Fruit fly (Drosophila melanogaster): ENCODE data around the gene Idgf1.

The Idgf1 gene

dm6 chr2L:16445034-16445433 lies at the start of gene Idgf1:
Gene Idgf1, plus strand, starts transcription at chr2L:16445278.
- TF ChIP-seq CG11617 (GFP tag; optimal IDR thresholded peaks at IDR 0.05) = no peak
- TF ChIP-seq CG33017 (tag; optimal IDR thresholded peaks at IDR 0.05) = peak; percentile 18
- TF ChIP-seq CG7045 (GFP tag; optimal IDR thresholded peaks at IDR 0.05) = no peak
- TF ChIP-seq bab1 (GFP tag; optimal IDR thresholded peaks at IDR 0.05) = no peak
- no peak for TF ChIP-seq Hr96 (GFP tag; optimal IDR thresholded peaks at IDR 0.05)
- peak; percentile 47 for TF ChIP-seq tj (GFP tag; optimal IDR thresholded peaks at IDR 0.05)
- no peak for TF ChIP-seq CG12768 (GFP tag; optimal IDR thresholded peaks at IDR 0.05)
- no peak for TF ChIP-seq CG14711 (tag; optimal IDR thresholded peaks at IDR 0.05)
- TF ChIP-seq kay (GFP tag; ENCODE audit: borderline replicate concordance) = peak; percentile 53

- no peak for TF ChIP-seq CG5204 (GFP tag; optimal IDR thresholded peaks at IDR 0.05)
- no peak for TF ChIP-seq Mnt (GFP tag; optimal IDR thresholded peaks at IDR 0.05)
- no peak for TF ChIP-seq toe (GFP tag; optimal IDR thresholded peaks at IDR 0.05)
- TF ChIP-seq pad (GFP tag; optimal IDR thresholded peaks at IDR 0.05) = no peak
- TF ChIP-seq CG11617 (GFP tag; optimal IDR thresholded peaks at IDR 0.05) = no peak
- no peak for TF ChIP-seq CG12768 (GFP tag; optimal IDR thresholded peaks at IDR 0.05)
- TF ChIP-seq ovo (GFP tag; optimal IDR thresholded peaks at IDR 0.05) = no peak
- no peak for TF ChIP-seq CG33017 (tag; optimal IDR thresholded peaks at IDR 0.05)
- no peak for TF ChIP-seq kay (GFP tag; ENCODE audit: borderline replicate concordance)
- TF ChIP-seq CG7101 (tag; optimal IDR thresholded peaks at IDR 0.05) = no peak
- no peak for TF ChIP-seq CG7045 (GFP tag; optimal IDR thresholded peaks at IDR 0.05)
- no peak for TF ChIP-seq cnc (optimal IDR thresholded peaks at IDR 0.05)
- no peak for TF ChIP-seq CG14711 (tag; optimal IDR thresholded peaks at IDR 0.05)
- no peak for TF ChIP-seq Clk (GFP tag; optimal IDR thresholded peaks at IDR 0.05)
- no peak for TF ChIP-seq tj (GFP tag; optimal IDR thresholded peaks at IDR 0.05)
- no peak for TF ChIP-seq bab1 (GFP tag; optimal IDR thresholded peaks at IDR 0.05)
Observed at dm6 chr2L:16397517-16397916, 47.6 kb upstream of the Idgf1 start.

dm6 chr2L:16402512-16402911 lies 42.6 kb upstream of the Idgf1 start:
- TF ChIP-seq Clk (GFP tag; optimal IDR thresholded peaks at IDR 0.05) = no peak
- TF ChIP-seq Mnt (GFP tag; optimal IDR thresholded peaks at IDR 0.05) = no peak
- TF ChIP-seq toe (GFP tag; optimal IDR thresholded peaks at IDR 0.05) = no peak
- no peak for TF ChIP-seq cnc (optimal IDR thresholded peaks at IDR 0.05)
- TF ChIP-seq kay (GFP tag; ENCODE audit: borderline replicate concordance) = no peak
- no peak for TF ChIP-seq CG7045 (GFP tag; optimal IDR thresholded peaks at IDR 0.05)
- TF ChIP-seq CG7101 (tag; optimal IDR thresholded peaks at IDR 0.05) = no peak
- no peak for TF ChIP-seq bab1 (GFP tag; optimal IDR thresholded peaks at IDR 0.05)
- TF ChIP-seq tj (GFP tag; optimal IDR thresholded peaks at IDR 0.05) = no peak
- no peak for TF ChIP-seq CG14711 (tag; optimal IDR thresholded peaks at IDR 0.05)
- TF ChIP-seq CG11617 (GFP tag; optimal IDR thresholded peaks at IDR 0.05) = no peak
- no peak for TF ChIP-seq pad (GFP tag; optimal IDR thresholded peaks at IDR 0.05)
- no peak for TF ChIP-seq ovo (GFP tag; optimal IDR thresholded peaks at IDR 0.05)
- TF ChIP-seq Crg-1 (GFP tag; optimal IDR thresholded peaks at IDR 0.05) = no peak
- TF ChIP-seq cic (GFP tag; optimal IDR thresholded peaks at IDR 0.05) = no peak
- TF ChIP-seq CG12768 (GFP tag; optimal IDR thresholded peaks at IDR 0.05) = no peak
- no peak for TF ChIP-seq CG1620 (GFP tag; optimal IDR thresholded peaks at IDR 0.05)
- TF ChIP-seq CG33017 (tag; optimal IDR thresholded peaks at IDR 0.05) = no peak

dm6 chr2L:16406523-16406922 lies 38.6 kb upstream of the Idgf1 start:
- TF ChIP-seq bab1 (GFP tag; optimal IDR thresholded peaks at IDR 0.05) = no peak
- no peak for TF ChIP-seq CG14711 (tag; optimal IDR thresholded peaks at IDR 0.05)
- no peak for TF ChIP-seq ovo (GFP tag; optimal IDR thresholded peaks at IDR 0.05)
- no peak for TF ChIP-seq CG33017 (tag; optimal IDR thresholded peaks at IDR 0.05)
- TF ChIP-seq CG1620 (GFP tag; optimal IDR thresholded peaks at IDR 0.05) = no peak
- TF ChIP-seq Mnt (GFP tag; optimal IDR thresholded peaks at IDR 0.05) = no peak

dm6 chr2L:16407305-16407704 lies 37.8 kb upstream of the Idgf1 start:
- no peak for TF ChIP-seq tj (GFP tag; optimal IDR thresholded peaks at IDR 0.05)

- TF ChIP-seq CG1620 (GFP tag; optimal IDR thresholded peaks at IDR 0.05) = no peak
- no peak for TF ChIP-seq Crg-1 (GFP tag; optimal IDR thresholded peaks at IDR 0.05)
- TF ChIP-seq CG7045 (GFP tag; optimal IDR thresholded peaks at IDR 0.05) = no peak
- no peak for TF ChIP-seq CG33017 (tag; optimal IDR thresholded peaks at IDR 0.05)
- no peak for TF ChIP-seq Clk (GFP tag; optimal IDR thresholded peaks at IDR 0.05)
Observed at dm6 chr2L:16413772-16414171, 31.3 kb upstream of the Idgf1 start.

dm6 chr2L:16422657-16423473 lies 22.2 kb upstream of the Idgf1 start:
- TF ChIP-seq CG1620 (GFP tag; optimal IDR thresholded peaks at IDR 0.05) = no peak
- TF ChIP-seq CG12768 (GFP tag; optimal IDR thresholded peaks at IDR 0.05) = no peak
- peak; percentile 42 for TF ChIP-seq pad (GFP tag; optimal IDR thresholded peaks at IDR 0.05)
- no peak for TF ChIP-seq CG7045 (GFP tag; optimal IDR thresholded peaks at IDR 0.05)
- TF ChIP-seq Hr96 (GFP tag; optimal IDR thresholded peaks at IDR 0.05) = no peak
- TF ChIP-seq Crg-1 (GFP tag; optimal IDR thresholded peaks at IDR 0.05) = no peak
- TF ChIP-seq tj (GFP tag; optimal IDR thresholded peaks at IDR 0.05) = no peak
- no peak for TF ChIP-seq CG11617 (GFP tag; optimal IDR thresholded peaks at IDR 0.05)
- no peak for TF ChIP-seq CG14711 (tag; optimal IDR thresholded peaks at IDR 0.05)
- TF ChIP-seq Mnt (GFP tag; optimal IDR thresholded peaks at IDR 0.05) = no peak
- TF ChIP-seq Clk (GFP tag; optimal IDR thresholded peaks at IDR 0.05) = no peak
- no peak for TF ChIP-seq CG5204 (GFP tag; optimal IDR thresholded peaks at IDR 0.05)
- no peak for TF ChIP-seq toe (GFP tag; optimal IDR thresholded peaks at IDR 0.05)
- no peak for TF ChIP-seq ovo (GFP tag; optimal IDR thresholded peaks at IDR 0.05)
- peak; percentile 1 for TF ChIP-seq kay (GFP tag; ENCODE audit: borderline replicate concordance)
